Worm (Caenorhabditis elegans) whole organism, young adult: ENCODE data around the gene srw-69.

Source experiments
- F33H1.4 ChIP-seq: fragments of 200-800 bp; sonication (Bioruptor generic); IDR thresholded peaks from 2 replicates; pipeline ENCODE4 v1.3.6; 2022; ENCODE audit warnings: missing genetic modification reagents, missing genetic modification characterization, missing compliant biosample characterization
- F55B11.4 ChIP-seq: sonication (generic microtip); optimal IDR thresholded peaks from 2 replicates; lab custom pipeline; 2016; ENCODE audit warnings: missing compliant biosample characterization, missing genetic modification characterization, borderline replicate concordance; ENCODE audit not compliant: insufficient read depth
- Y53F4B.3 ChIP-seq: fragments of 200-800 bp; sonication (Bioruptor generic); IDR thresholded peaks from 2 replicates; pipeline ENCODE4 v1.3.6; 2022; ENCODE audit warnings: missing genetic modification reagents, missing genetic modification characterization, missing compliant biosample characterization
- Y53G8AR.9 ChIP-seq: fragments of 200-800 bp; sonication (Bioruptor generic); conservative IDR thresholded peaks from 2 replicates; pipeline ENCODE4 v1.3.6; 2022; ENCODE audit warnings: missing genetic modification reagents, missing genetic modification characterization, missing compliant biosample characterization
- Y56A3A.18 ChIP-seq: fragments of 200-800 bp; sonication (Bioruptor generic); IDR thresholded peaks from 2 replicates; pipeline ENCODE4 v1.3.6; 2022; ENCODE audit warnings: missing genetic modification reagents, missing genetic modification characterization, missing compliant biosample characterization
- Y79H2A.3 ChIP-seq: fragments of 200-800 bp; sonication (Bioruptor generic); conservative IDR thresholded peaks from 2 replicates; pipeline ENCODE4 v1.3.6; 2022; ENCODE audit warnings: missing genetic modification reagents, missing genetic modification characterization, missing compliant biosample characterization
- akir-1 ChIP-seq: fragments of 200-800 bp; sonication (Bioruptor generic); optimal IDR thresholded peaks from 2 replicates; lab custom pipeline; 2018; ENCODE audit warnings: mild to moderate bottlenecking, missing genetic modification characterization, moderate library complexity, missing compliant biosample characterization
- aptf-3 ChIP-seq: fragments of 200-800 bp; sonication (Bioruptor generic); IDR thresholded peaks from 2 replicates; pipeline ENCODE4 v1.3.6; 2022; ENCODE audit warnings: missing genetic modification characterization, missing compliant biosample characterization
- atf-7 ChIP-seq: sonication (generic microtip); optimal IDR thresholded peaks from 2 replicates; lab custom pipeline; 2017; ENCODE audit warnings: mild to moderate bottlenecking, missing genetic modification characterization, missing compliant biosample characterization
- attf-6 ChIP-seq: fragments of 200-800 bp; sonication (Bioruptor generic); IDR thresholded peaks from 2 replicates; pipeline ENCODE4 v1.3.6; 2022; ENCODE audit warnings: missing genetic modification reagents, missing genetic modification characterization, missing compliant biosample characterization
- bed-2 ChIP-seq: fragments of 200-800 bp; sonication (Bioruptor generic); IDR thresholded peaks from 2 replicates; pipeline ENCODE4 v1.3.6; 2022; ENCODE audit warnings: missing genetic modification reagents, missing genetic modification characterization, missing compliant biosample characterization
- ccch-3 ChIP-seq: fragments of 200-800 bp; sonication (Bioruptor generic); optimal IDR thresholded peaks from 2 replicates; lab custom pipeline; 2018; ENCODE audit warnings: mild to moderate bottlenecking, missing genetic modification characterization, missing compliant biosample characterization
- ceh-27 ChIP-seq: fragments of 200-800 bp; sonication (Bioruptor generic); optimal IDR thresholded peaks from 2 replicates; lab custom pipeline; 2018; ENCODE audit warnings: mild to moderate bottlenecking, missing genetic modification characterization, moderate library complexity, missing compliant biosample characterization
- ceh-58 ChIP-seq: fragments of 200-800 bp; sonication (Bioruptor generic); IDR thresholded peaks from 2 replicates; pipeline ENCODE4 v1.3.6; 2022; ENCODE audit warnings: missing genetic modification characterization, missing compliant biosample characterization
- ceh-91 ChIP-seq: fragments of 200-800 bp; sonication (Bioruptor generic); IDR thresholded peaks from 2 replicates; pipeline ENCODE4 v1.3.6; 2022; ENCODE audit warnings: missing genetic modification reagents, missing genetic modification characterization, missing compliant biosample characterization
- dox-1 ChIP-seq: fragments of 200-800 bp; sonication (Bioruptor generic); IDR thresholded peaks from 2 replicates; pipeline ENCODE4 v1.3.6; 2022; ENCODE audit warnings: missing genetic modification reagents, missing genetic modification characterization, missing compliant biosample characterization
- dpff-1 ChIP-seq: sonication (generic microtip); optimal IDR thresholded peaks from 2 replicates; lab custom pipeline; 2017; ENCODE audit warnings: mild to moderate bottlenecking, missing genetic modification characterization, missing compliant biosample characterization
- gei-17 ChIP-seq: fragments of 200-800 bp; sonication (Bioruptor generic); optimal IDR thresholded peaks from 2 replicates; lab custom pipeline; 2018; ENCODE audit warnings: mild to moderate bottlenecking, missing genetic modification characterization, missing compliant biosample characterization
- hlh-12 ChIP-seq: sonication (generic microtip); optimal IDR thresholded peaks from 2 replicates; lab custom pipeline; 2016; ENCODE audit warnings: missing genetic modification characterization, missing compliant biosample characterization
- hlh-26 ChIP-seq: fragments of 200-800 bp; sonication (Bioruptor generic); conservative IDR thresholded peaks from 2 replicates; pipeline ENCODE4 v1.3.6; 2022; ENCODE audit warnings: missing genetic modification reagents, missing genetic modification characterization, missing compliant biosample characterization
- hsf-1 ChIP-seq: fragments of 200-800 bp; sonication (Bioruptor generic); IDR thresholded peaks from 2 replicates; pipeline ENCODE4 v1.3.6; 2022; ENCODE audit warnings: missing genetic modification reagents, missing genetic modification characterization, missing compliant biosample characterization
- lin-35 ChIP-seq, 3 experiments: fragments of 150-350 bp in 2 of 3; sonication (generic microtip) in 1 of 3; optimal IDR thresholded peaks; 2 replicates each; lab custom pipeline; 2014 to 2018; ENCODE audit warnings: missing biosample characterization in 3 of 3, missing genetic modification characterization in 3 of 3, missing genetic modification reagents in 3 of 3
- lin-40 ChIP-seq: sonication (generic microtip); optimal IDR thresholded peaks from 2 replicates; lab custom pipeline; 2016; ENCODE audit warnings: missing genetic modification characterization, mild to moderate bottlenecking, missing compliant biosample characterization, missing genotype, missing genetic modification reagents
- lsl-1 ChIP-seq: fragments of 200-800 bp; sonication (Bioruptor generic); optimal IDR thresholded peaks from 2 replicates; lab custom pipeline; 2018; ENCODE audit warnings: mild to moderate bottlenecking, missing genetic modification characterization, moderate library complexity, missing compliant biosample characterization
- madf-6 ChIP-seq: fragments of 200-800 bp; sonication (Bioruptor generic); IDR thresholded peaks from 2 replicates; pipeline ENCODE4 v1.3.6; 2022; ENCODE audit warnings: missing genetic modification reagents, missing genetic modification characterization, missing compliant biosample characterization
- madf-8 ChIP-seq: fragments of 200-800 bp; sonication (Bioruptor generic); conservative IDR thresholded peaks from 2 replicates; pipeline ENCODE4 v1.3.6; 2022; ENCODE audit warnings: missing genetic modification reagents, missing genetic modification characterization, missing compliant biosample characterization
- mes-4 ChIP-seq: sonication (generic microtip); optimal IDR thresholded peaks from 2 replicates; lab custom pipeline; 2016; ENCODE audit warnings: missing genotype, missing genetic modification characterization, missing compliant biosample characterization
- nfya-1 ChIP-seq: sonication (generic microtip); optimal IDR thresholded peaks from 2 replicates; lab custom pipeline; 2017; ENCODE audit warnings: antibody characterized with exemption, missing compliant biosample characterization, missing genetic modification characterization, borderline replicate concordance; ENCODE audit not compliant: insufficient read depth
- rec-8 ChIP-seq, 2 experiments: sonication (generic microtip); optimal IDR thresholded peaks; 2 replicates each; lab custom pipeline; 2016; ENCODE audit warnings: mild to moderate bottlenecking in 2 of 2, missing genetic modification characterization in 2 of 2, missing genetic modification reagents in 2 of 2, missing genotype in 2 of 2, missing biosample characterization in 1 of 2, missing compliant biosample characterization in 1 of 2, moderate library complexity in 1 of 2
- rpc-1 ChIP-seq, 2 experiments: fragments of 150-350 bp in 1 of 2; sonication (generic microtip) in 1 of 2; optimal IDR thresholded peaks; 2 replicates each; lab custom pipeline; 2014 to 2018; ENCODE audit warnings: missing biosample characterization in 1 of 2, missing genetic modification characterization in 1 of 2, missing genetic modification reagents in 1 of 2, missing genotype in 1 of 2
- sea-2 ChIP-seq: fragments of 200-800 bp; sonication (Bioruptor generic); IDR thresholded peaks from 2 replicates; pipeline ENCODE4 v1.3.6; 2022; ENCODE audit warnings: missing genetic modification characterization, missing compliant biosample characterization
- snpc-1.1 ChIP-seq: sonication (generic microtip); optimal IDR thresholded peaks from 2 replicates; lab custom pipeline; 2017; ENCODE audit warnings: missing genetic modification characterization, mild to moderate bottlenecking, missing compliant biosample characterization, antibody characterized with exemption, moderate library complexity, missing genotype, missing genetic modification reagents; ENCODE audit not compliant: insufficient read depth
- snpc-1.3 ChIP-seq: sonication (generic microtip); optimal IDR thresholded peaks from 2 replicates; lab custom pipeline; 2017; ENCODE audit warnings: missing genetic modification characterization, mild to moderate bottlenecking, missing compliant biosample characterization, antibody characterized with exemption, moderate library complexity, missing genotype, missing genetic modification reagents; ENCODE audit not compliant: insufficient read depth
- sptf-2 ChIP-seq: fragments of 200-800 bp; sonication (Bioruptor generic); optimal IDR thresholded peaks from 2 replicates; lab custom pipeline; 2018; ENCODE audit warnings: mild to moderate bottlenecking, missing genetic modification characterization, missing compliant biosample characterization
- unc-62 ChIP-seq: fragments of 150-350 bp; optimal IDR thresholded peaks from 2 replicates; lab custom pipeline; 2014; ENCODE audit warnings: missing biosample characterization, missing genetic modification reagents, missing genetic modification characterization
- ztf-18 ChIP-seq: sonication (generic microtip); optimal IDR thresholded peaks from 2 replicates; lab custom pipeline; 2016; ENCODE audit warnings: missing genotype, mild to moderate bottlenecking, missing genetic modification characterization, missing compliant biosample characterization
- ztf-26 ChIP-seq: sonication (generic microtip); optimal IDR thresholded peaks from 2 replicates; lab custom pipeline; 2017; ENCODE audit warnings: missing genetic modification characterization, missing compliant biosample characterization
- ztf-28 ChIP-seq: fragments of 200-800 bp; sonication (Bioruptor generic); IDR thresholded peaks from 2 replicates; pipeline ENCODE4 v1.3.6; 2022; ENCODE audit warnings: missing genetic modification reagents, missing genetic modification characterization, missing compliant biosample characterization
- ztf-3 ChIP-seq: fragments of 200-800 bp; sonication (Bioruptor generic); optimal IDR thresholded peaks from 2 replicates; lab custom pipeline; 2018; ENCODE audit warnings: mild to moderate bottlenecking, missing genetic modification characterization, missing compliant biosample characterization

srw-69 gene

DNA sequence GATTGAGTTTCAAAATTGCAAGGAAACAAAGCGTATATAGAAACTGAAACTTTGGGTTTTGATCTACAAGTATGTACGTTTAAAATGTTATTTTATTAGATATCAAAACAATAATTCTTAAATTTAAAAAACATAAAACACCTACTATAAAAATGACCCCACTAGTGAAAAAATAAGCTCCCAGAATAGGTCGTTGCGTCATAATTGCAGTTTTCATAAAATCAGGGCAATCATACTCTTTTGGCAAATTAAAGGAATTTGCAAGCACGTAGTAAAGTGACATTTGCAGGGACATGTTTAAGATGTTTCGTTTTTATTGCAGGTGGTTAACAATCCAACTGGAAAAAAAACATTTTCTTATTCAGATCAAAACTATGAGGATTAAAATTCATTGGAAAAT, 20.3 kb downstream of the srw-69 start, which contains the start of gene srt-6:
Gene srt-6, minus strand, starts transcription at position 295 of the 400 bp plus-strand sequence.
- no peak for TF ChIP-seq Y56A3A.18 (GFP tag; lab: Robert Waterston, UW)
- TF ChIP-seq F33H1.4 (GFP tag; lab: Robert Waterston, UW): no peak
- no peak for TF ChIP-seq F55B11.4
- TF ChIP-seq ceh-58 (GFP tag; lab: Robert Waterston, UW): no peak
- no peak for TF ChIP-seq ccch-3 (GFP tag; lab: Kevin White, UChicago)
- TF ChIP-seq Y53F4B.3 (GFP tag; lab: Robert Waterston, UW): no peak
- no peak for TF ChIP-seq ceh-91
- no peak for TF ChIP-seq nfya-1 (tag; lab: Kevin White, UChicago)

DNA sequence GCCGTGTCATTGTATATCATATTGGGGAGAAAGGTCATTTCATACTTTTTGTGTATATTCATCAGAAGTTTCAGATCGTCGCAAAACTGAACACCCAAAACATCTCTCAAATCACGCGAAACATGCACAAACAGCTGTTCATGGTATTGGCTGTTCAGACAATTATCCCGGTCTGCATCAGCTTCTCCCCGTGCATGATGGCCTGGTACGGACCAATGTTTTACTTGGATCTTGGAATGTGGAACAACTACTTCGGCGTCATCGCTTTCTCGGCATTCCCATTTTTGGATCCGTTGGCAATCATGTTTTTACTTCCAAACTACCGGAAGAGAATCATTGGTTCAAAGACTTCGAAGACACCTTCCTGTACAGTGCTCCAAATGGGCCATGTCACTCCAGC, 25.3 kb downstream of the srw-69 start:
- TF ChIP-seq rec-8 (tag; optimal IDR thresholded peaks at IDR 0.05; lab: Kevin White, UChicago): no peak
- TF ChIP-seq, all 124 proteins: peak for 0

DNA sequence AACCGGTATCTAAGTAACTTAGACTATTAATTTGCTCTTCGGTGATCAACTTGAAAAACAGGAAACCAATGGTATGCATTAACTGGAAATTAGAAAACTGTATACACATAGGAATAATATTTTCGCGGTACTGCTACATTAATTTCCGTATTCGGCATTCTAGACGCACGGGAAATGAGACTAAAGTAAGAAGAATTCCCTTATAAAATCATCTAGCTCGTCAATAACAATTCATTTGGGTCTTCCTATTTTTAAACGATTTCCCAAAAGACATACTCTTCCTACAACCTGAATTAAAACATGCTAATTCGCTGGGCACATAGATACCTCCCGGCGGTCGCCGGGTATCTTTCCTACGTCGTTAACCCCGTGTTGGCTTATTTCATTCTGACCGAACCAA, 26.4 kb downstream of the srw-69 start, which contains the start of gene srj-13:
Gene srj-13, plus strand, starts transcription at position 301 of the 400 bp plus-strand sequence.
- no peak for TF ChIP-seq hsf-1 (GFP tag; lab: Robert Waterston, UW)
- no peak for TF ChIP-seq akir-1 (GFP tag; lab: Kevin White, UChicago)
- TF ChIP-seq ceh-27 (GFP tag; lab: Kevin White, UChicago): no peak
- TF ChIP-seq snpc-1.3: no peak

DNA sequence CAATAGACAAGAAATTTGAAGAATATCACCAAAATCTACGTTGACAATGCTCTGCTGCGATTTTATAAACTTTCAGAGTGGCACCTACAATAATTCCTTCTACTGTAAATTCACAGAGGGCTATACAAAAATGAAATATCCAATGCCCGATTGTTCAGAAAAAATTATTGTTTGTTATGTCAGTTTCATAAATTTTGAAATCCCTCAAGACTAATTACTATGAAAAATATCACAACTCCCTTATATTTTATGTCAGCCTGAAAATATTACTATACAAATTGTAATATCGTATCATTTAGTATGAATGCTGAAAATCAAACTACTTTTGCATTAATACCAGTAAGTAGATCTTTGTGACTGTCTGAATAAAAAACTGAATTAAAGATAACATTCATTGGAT, 28.2 kb downstream of the srw-69 start, which contains the start of gene srx-60:
Gene srx-60, plus strand, starts transcription at position 301 of the 400 bp plus-strand sequence.
- no peak for TF ChIP-seq sea-2
- TF ChIP-seq ztf-18 (tag; lab: Kevin White, UChicago): no peak
- TF ChIP-seq lin-40 (tag; lab: Kevin White, UChicago): no peak
- TF ChIP-seq lsl-1 (GFP tag; lab: Kevin White, UChicago): no peak
- no peak for TF ChIP-seq aptf-3 (GFP tag; lab: Robert Waterston, UW)
- TF ChIP-seq hlh-12 (tag; lab: Kevin White, UChicago): no peak
- no peak for TF ChIP-seq hlh-26 (GFP tag; lab: Robert Waterston, UW)
- TF ChIP-seq attf-6 (GFP tag; lab: Robert Waterston, UW): no peak
- no peak for TF ChIP-seq ztf-28 (GFP tag; lab: Robert Waterston, UW)
- TF ChIP-seq bed-2: no peak
- TF ChIP-seq snpc-1.1 (tag; lab: Kevin White, UChicago): no peak
- TF ChIP-seq gei-17 (GFP tag; lab: Kevin White, UChicago): no peak

DNA sequence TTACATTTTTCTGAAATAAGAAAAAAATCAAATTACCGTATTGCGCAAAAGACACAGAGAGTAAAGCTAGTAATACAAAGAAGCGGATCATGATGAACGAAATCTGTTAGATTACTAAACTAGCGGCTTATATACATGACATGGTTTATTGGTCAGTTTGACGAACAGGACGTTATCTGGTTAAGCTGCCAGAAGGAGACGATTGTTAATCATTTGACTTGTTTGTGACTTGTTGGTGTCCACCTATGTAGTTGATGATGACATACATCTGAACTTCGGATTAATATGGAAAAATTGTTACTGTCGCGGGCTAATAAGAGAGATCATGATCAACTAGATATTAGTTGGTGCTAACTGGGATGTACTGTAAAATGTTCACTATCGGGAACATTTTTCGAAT, 28.7 kb downstream of the srw-69 start, which contains the start of gene cnc-9:
Gene cnc-9, minus strand, starts transcription at position 101 of the 400 bp plus-strand sequence.
- TF ChIP-seq Y79H2A.3 (GFP tag; lab: Robert Waterston, UW) (no peak), atf-7 (tag; lab: Kevin White, UChicago) (no peak), ztf-26 (no peak), sea-2 (no peak), Y53G8AR.9 (GFP tag; lab: Robert Waterston, UW) (no peak), mes-4 (tag; lab: Kevin White, UChicago) (no peak), dpff-1 (tag; lab: Kevin White, UChicago) (no peak), bed-2 (no peak), madf-6 (GFP tag; lab: Robert Waterston, UW) (no peak), dox-1 (GFP tag; lab: Robert Waterston, UW) (no peak), lin-35 (GFP tag; optimal IDR thresholded peaks at IDR 0.05; lab: Kevin White, UChicago) (no peak), unc-62 (GFP tag; lab: Kevin White, UChicago) (no peak), ztf-3 (GFP tag; lab: Kevin White, UChicago) (no peak), sptf-2 (GFP tag; lab: Kevin White, UChicago) (no peak), madf-8 (GFP tag; lab: Robert Waterston, UW) (no peak), rpc-1 (optimal IDR thresholded peaks at IDR 0.05; lab: Kevin White, UChicago) (no peak), rpc-1 (tag; optimal IDR thresholded peaks at IDR 0.05; lab: Kevin White, UChicago) (no peak), ceh-27 (GFP tag; lab: Kevin White, UChicago) (no peak)
